Fruit fly (Drosophila melanogaster): ENCODE measurements around the gene MED20.

The MED20 gene

dm6 chr2L:8082692-8083412, 10.2 kb upstream of the MED20 start, which contains the start of gene Mcr (continued):
- TF ChIP-seq Abd-B (GFP tag; optimal IDR thresholded peaks at IDR 0.05) (peak; percentile 49), BtbVII (GFP tag; optimal IDR thresholded peaks at IDR 0.05) (no peak), sug (tag; optimal IDR thresholded peaks at IDR 0.05) (no peak), bbx (GFP tag; IDR thresholded peaks at IDR 0.05; ENCODE audit: partially characterized antibody) (peak; percentile 12; the same call in 1 of the 2 replicates), trh (GFP tag; optimal IDR thresholded peaks at IDR 0.05) (no peak), Dp (GFP tag; optimal IDR thresholded peaks at IDR 0.05) (peak; percentile 37), CG13287 (GFP tag; IDR thresholded peaks at IDR 0.05; ENCODE audit: partially characterized antibody) (peak; percentile 65; the same call in 1 of the 2 replicates), fd3F (GFP tag; optimal IDR thresholded peaks at IDR 0.05) (no peak), sisA (GFP tag; IDR thresholded peaks at IDR 0.05) (0 out of 2 replicates have a peak, but pooled peaks have one; percentile 26), Atf-2 (GFP tag; optimal IDR thresholded peaks at IDR 0.05) (peak; percentile 7), CG11398 (GFP tag; optimal IDR thresholded peaks at IDR 0.05) (no peak), BEAF-32 (GFP tag; optimal IDR thresholded peaks at IDR 0.05) (peak; percentile 87), CG9797 (GFP tag; optimal IDR thresholded peaks at IDR 0.05) (peak; percentile 93), Myb (GFP tag; optimal IDR thresholded peaks at IDR 0.05) (peak; percentile 98), Dref (GFP tag; IDR thresholded peaks at IDR 0.05) (peak; percentile 39), CG15601 (tag; optimal IDR thresholded peaks at IDR 0.05) (no peak), CHES-1-like (GFP tag; optimal IDR thresholded peaks at IDR 0.05) (no peak), CG4360 (GFP tag; IDR thresholded peaks at IDR 0.05) (peak; percentile 68), CG17361 (GFP tag; IDR thresholded peaks at IDR 0.05) (peak; percentile 34; the same call in 1 of the 3 replicates), Scr (GFP tag; IDR thresholded peaks at IDR 0.05; ENCODE audit: partially characterized antibody) (peak; percentile 61), HLH4C (GFP tag; IDR thresholded peaks at IDR 0.05; ENCODE audit: partially characterized antibody) (peak; percentile 42; the same call in 1 of the 3 replicates), pfk (GFP tag; optimal IDR thresholded peaks at IDR 0.05) (no peak), CG11504 (tag; optimal IDR thresholded peaks at IDR 0.05) (peak; percentile 21), PHDP (tag; optimal IDR thresholded peaks at IDR 0.05) (no peak), fd96Cb (tag; optimal IDR thresholded peaks at IDR 0.05) (no peak), CG8388 (GFP tag; optimal IDR thresholded peaks at IDR 0.05) (no peak), pzg (GFP tag; optimal IDR thresholded peaks at IDR 0.05) (peak; percentile 70), MBD-R2 (GFP tag; IDR thresholded peaks at IDR 0.05) (peak; percentile 8), gcm2 (GFP tag; optimal IDR thresholded peaks at IDR 0.05) (peak; percentile 21), CG7987 (GFP tag; optimal IDR thresholded peaks at IDR 0.05) (no peak), Dip3 (GFP tag; optimal IDR thresholded peaks at IDR 0.05) (peak; percentile 26), wor (GFP tag; IDR thresholded peaks at IDR 0.05) (no peak), CG1832 (GFP tag; optimal IDR thresholded peaks at IDR 0.05) (no peak), Fer3 (tag; optimal IDR thresholded peaks at IDR 0.05) (no peak), jumu (GFP tag; optimal IDR thresholded peaks at IDR 0.05) (no peak), CG5245 (GFP tag; optimal IDR thresholded peaks at IDR 0.05) (no peak), CG13775 (GFP tag; optimal IDR thresholded peaks at IDR 0.05) (peak; percentile 28), ERR (GFP tag; optimal IDR thresholded peaks at IDR 0.05) (no peak), slp2 (GFP tag; optimal IDR thresholded peaks at IDR 0.05) (peak; percentile 2), btn (GFP tag; optimal IDR thresholded peaks at IDR 0.05) (peak; percentile 2), Drgx (GFP tag; IDR thresholded peaks at IDR 0.05) (peak; percentile 21; the same call in 1 of the 2 replicates), bigmax (GFP tag; optimal IDR thresholded peaks at IDR 0.05) (no peak), sens (GFP tag) (peak; percentile 28), CG12659 (GFP tag; optimal IDR thresholded peaks at IDR 0.05) (peak; percentile 62), Hmr (GFP tag; optimal IDR thresholded peaks at IDR 0.05) (peak; percentile 39), CoRest (tag; optimal IDR thresholded peaks at IDR 0.05) (peak; percentile 54), bcd (GFP tag; optimal IDR thresholded peaks at IDR 0.05) (no peak), peb (GFP tag; IDR thresholded peaks at IDR 0.05) (no peak), stwl (tag; optimal IDR thresholded peaks at IDR 0.05) (peak; percentile 64)

Measured in whole organism, embryonic.